Fruit fly (Drosophila melanogaster): ENCODE measurements around the gene CG5815.

dm6 chr3R:27159870-27160269, 47.5 kb downstream of the CG5815 start:
- TF ChIP-seq CG8478 (optimal IDR thresholded peaks at IDR 0.05) (no peak), CTCF (optimal IDR thresholded peaks at IDR 0.05) (no peak)

Data from S2 (cell line).